Worm (Caenorhabditis elegans): ENCODE measurements around the gene gst-26.
A peak's percentile ranks its signal among the peaks of the same experiment; 100 is the strongest.

gst-26 gene

DNA sequence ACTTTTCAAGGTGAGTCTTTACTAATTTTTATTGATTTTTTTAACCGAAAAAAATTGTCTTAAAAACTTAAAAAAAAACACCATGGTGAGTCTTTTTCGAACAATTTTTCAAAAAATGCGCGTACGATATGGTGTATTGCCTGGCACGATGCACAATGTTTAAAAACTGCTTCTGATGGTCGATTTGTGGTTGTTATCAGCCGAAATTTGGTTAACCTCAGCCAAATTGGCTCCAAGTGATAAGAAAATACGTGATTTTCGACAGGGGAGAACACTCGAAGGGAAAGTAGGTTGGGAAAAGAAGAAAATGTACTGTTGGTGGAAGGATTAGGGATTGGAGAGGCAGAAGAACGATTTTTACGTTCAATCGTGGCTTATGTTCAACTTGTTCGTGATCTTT lies 43.2 kb upstream of the gst-26 start:
- no peak for TF ChIP-seq hlh-30 (tag; optimal IDR thresholded peaks at IDR 0.05; ENCODE audit: insufficient read depth)
- peak; percentile 67 for TF ChIP-seq elt-2 (tag; optimal IDR thresholded peaks at IDR 0.05)

DNA sequence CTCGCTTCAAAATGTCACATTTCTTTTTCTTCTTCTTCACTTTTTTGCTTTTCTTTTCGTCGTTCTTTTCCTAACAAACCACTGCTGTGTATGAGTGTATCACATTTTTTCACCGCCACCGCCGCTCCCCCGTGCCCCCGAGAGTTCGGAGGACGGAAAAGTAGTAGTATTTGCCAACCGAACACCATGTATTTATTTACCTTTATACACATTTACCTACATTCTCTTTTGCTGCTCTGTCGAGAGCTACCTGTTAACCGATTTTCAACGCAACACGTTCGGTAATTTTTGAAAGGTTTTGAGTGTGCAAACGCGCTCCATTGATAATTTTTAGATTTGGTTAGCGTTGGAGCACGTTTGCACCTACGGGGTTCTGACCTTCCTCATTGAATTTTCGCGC lies 41.9 kb upstream of the gst-26 start:
- no peak for TF ChIP-seq C08G9.2 (tag; optimal IDR thresholded peaks at IDR 0.05)
- no peak for TF ChIP-seq sdc-2 (tag; optimal IDR thresholded peaks at IDR 0.05)
- no peak for TF ChIP-seq ztf-16 (tag; optimal IDR thresholded peaks at IDR 0.05)
- TF ChIP-seq ceh-14 (tag; optimal IDR thresholded peaks at IDR 0.05), result no peak
- TF ChIP-seq hlh-8 (tag; optimal IDR thresholded peaks at IDR 0.05), result no peak

DNA sequence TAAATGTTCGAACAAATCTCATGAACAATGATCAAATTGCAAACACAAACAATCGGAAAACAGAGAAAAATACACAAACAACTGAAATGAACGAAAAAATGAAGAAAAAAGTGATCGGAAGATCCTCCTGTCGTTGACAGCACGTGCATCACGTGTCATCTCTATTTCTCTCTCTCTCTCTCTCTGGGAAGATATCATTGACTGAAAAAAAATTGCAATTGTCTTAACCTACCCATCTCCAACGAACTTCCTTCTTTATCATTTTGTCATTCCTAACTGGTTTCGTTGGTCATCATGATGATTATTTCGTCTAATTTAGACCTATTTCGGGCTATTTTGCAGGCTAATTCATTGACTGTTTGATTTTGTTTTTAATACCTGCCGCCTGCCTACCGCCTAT lies 41.0 kb upstream of the gst-26 start:
- TF ChIP-seq ceh-14 (tag; optimal IDR thresholded peaks at IDR 0.05) (no peak), madf-2 (tag; optimal IDR thresholded peaks at IDR 0.05) (no peak), K02D7.2 (tag; optimal IDR thresholded peaks at IDR 0.05) (no peak), Y22D7AL.16 (tag; optimal IDR thresholded peaks at IDR 0.05) (no peak)

DNA sequence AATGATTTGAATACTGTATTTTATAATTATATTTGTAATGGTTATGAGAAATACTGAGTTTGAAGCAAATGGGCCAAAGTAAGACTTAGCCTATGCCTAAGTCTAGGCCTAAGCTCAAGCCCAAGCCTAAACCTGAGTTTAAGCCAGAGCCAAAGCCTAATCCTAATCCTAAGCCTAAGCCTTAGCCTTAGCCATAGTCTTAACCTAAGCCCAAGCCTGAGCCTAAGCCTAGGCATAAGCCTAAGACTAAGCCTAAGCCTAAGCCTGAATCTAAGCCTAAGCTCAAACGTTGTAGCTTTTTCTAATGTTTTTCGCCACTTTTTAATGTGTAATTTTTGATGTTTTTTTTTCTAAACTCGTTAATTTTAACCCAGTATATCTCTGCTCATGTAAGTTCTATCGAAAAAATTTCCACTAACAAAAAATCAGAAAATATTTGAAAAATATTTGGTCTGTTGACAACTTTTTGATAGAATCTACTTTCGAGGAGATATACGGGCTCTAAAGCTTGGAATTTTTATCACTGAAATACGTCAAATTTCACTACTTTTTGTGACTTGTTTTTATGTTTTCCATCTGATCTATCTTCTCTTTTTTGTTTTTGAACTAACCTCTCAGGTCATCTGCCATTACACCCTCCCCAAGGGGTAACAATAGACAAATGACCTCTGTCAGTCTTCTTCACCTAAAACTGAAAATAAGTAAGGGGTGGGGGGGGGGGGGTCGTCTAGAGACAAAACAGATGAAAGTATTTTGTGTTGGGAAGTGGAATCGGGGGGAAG lies 39.9 kb upstream of the gst-26 start:
- TF ChIP-seq elt-4 (tag; optimal IDR thresholded peaks at IDR 0.05) (no peak), dve-1 (tag; optimal IDR thresholded peaks at IDR 0.05) (peak; percentile 65)

DNA sequence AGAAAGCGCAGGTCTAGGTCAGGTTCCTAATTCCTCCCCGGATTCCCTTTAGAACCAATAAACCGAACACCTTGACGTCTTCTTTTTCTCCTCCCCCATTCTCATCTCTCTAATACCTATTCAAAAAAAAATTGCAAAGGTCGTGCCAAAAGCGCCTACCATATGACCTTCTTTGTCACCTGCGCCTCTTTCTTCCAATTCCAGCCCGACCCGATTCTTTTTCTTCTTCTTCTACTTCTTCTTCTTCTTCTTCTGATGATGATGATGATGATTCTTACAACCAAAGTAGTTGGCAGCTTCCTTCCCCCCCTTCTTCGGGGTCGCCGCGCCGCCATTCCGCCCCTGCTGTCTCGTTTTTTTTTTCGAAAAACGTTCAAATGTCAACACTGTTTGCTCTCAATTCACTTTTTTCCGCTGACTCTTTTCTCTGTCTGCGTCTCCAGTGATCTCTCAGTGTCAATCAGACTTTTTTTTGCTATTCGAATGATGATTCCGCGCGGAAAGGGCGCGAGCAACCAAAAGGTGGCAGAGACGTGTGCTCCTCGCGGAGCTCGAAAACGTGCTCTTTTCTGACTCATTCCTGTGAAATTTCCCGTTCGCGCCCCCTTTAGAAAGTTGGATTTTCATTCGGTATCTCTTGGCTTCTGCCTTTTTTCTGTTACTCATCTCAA lies 39.2 kb upstream of the gst-26 start:
- TF ChIP-seq pax-1 (tag; optimal IDR thresholded peaks at IDR 0.05) (no peak), ceh-9 (tag; optimal IDR thresholded peaks at IDR 0.05) (no peak), C08G9.2 (tag; optimal IDR thresholded peaks at IDR 0.05) (no peak), pha-2 (tag; optimal IDR thresholded peaks at IDR 0.05) (no peak), nfya-1 (tag; optimal IDR thresholded peaks at IDR 0.05) (no peak), pha-4 (tag; optimal IDR thresholded peaks at IDR 0.05) (no peak), ets-4 (tag; optimal IDR thresholded peaks at IDR 0.05) (no peak), rnt-1 (tag; optimal IDR thresholded peaks at IDR 0.05) (no peak), odd-2 (tag; optimal IDR thresholded peaks at IDR 0.05) (no peak), elt-4 (tag; optimal IDR thresholded peaks at IDR 0.05) (no peak)

DNA sequence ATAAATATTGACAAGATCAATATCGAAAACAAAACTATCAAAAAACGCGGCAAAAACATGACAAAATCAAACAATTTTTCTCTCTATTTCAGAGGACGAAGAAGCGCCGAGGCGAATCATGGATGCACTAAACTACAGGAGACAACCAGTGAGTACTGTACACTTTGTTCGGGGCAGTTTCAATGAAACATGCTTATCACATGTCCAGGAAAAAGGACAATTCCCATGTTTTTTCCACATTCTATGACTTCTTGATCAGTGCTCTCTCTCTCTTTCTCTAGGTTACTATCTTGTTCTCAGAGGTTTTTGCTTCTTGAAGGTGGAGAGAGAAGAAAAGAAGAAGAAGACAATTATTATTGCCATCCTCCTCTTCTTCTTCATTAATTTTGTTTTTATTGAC lies 33.1 kb upstream of the gst-26 start:
- TF ChIP-seq F13H6.1 (tag; optimal IDR thresholded peaks at IDR 0.05) (no peak), ztf-16 (tag; optimal IDR thresholded peaks at IDR 0.05) (no peak), ttx-3 (tag; optimal IDR thresholded peaks at IDR 0.05) (no peak), zip-5 (tag; optimal IDR thresholded peaks at IDR 0.05) (no peak)

DNA sequence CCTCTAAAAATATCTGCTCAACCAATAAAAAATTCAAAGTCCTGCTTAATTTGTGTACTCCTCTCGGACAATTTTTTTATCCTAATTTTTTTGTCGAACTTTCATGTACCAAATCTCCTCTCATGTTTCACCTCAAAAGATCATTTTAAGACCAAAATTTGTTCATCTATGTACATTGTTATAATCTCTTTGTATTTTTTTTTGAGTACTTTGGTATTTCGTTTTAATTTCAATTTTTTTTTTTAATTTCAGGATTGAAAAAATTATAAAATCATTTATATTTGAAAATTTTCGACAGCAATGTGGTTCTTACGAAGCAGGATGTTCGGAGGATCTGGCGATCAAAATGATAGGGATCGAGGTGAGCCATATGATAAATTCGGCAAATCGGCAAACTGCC lies 32.1 kb upstream of the gst-26 start, which contains the start of gene spsb-1:
TSS of gene spsb-1 (plus strand) at position 301 of the 400 bp plus-strand sequence.
- no peak for TF ChIP-seq nhr-232 (tag; optimal IDR thresholded peaks at IDR 0.05)
- TF ChIP-seq che-1 (tag; optimal IDR thresholded peaks at IDR 0.05), result no peak
- TF ChIP-seq ahr-1 (tag; optimal IDR thresholded peaks at IDR 0.05), result no peak
- TF ChIP-seq ceh-48 (tag; optimal IDR thresholded peaks at IDR 0.05), result no peak
- TF ChIP-seq K02D7.2 (tag; optimal IDR thresholded peaks at IDR 0.05), result no peak
- TF ChIP-seq pha-2 (tag; optimal IDR thresholded peaks at IDR 0.05), result no peak
- no peak for TF ChIP-seq gmeb-2 (tag; optimal IDR thresholded peaks at IDR 0.05)
- TF ChIP-seq ceh-34 (tag; optimal IDR thresholded peaks at IDR 0.05), result no peak
- TF ChIP-seq nfya-1 (tag; optimal IDR thresholded peaks at IDR 0.05), result no peak
- no peak for TF ChIP-seq K09A11.1 (tag; optimal IDR thresholded peaks at IDR 0.05; ENCODE audit: insufficient read depth)
- no peak for TF ChIP-seq ceh-14 (tag; optimal IDR thresholded peaks at IDR 0.05)
